Fruit fly (Drosophila melanogaster) whole organism, embryonic: ENCODE results near the gene euc.

Experiments used
- Adf1 ChIP-seq: fragments of 200-800 bp; sonication (Bioruptor generic); IDR thresholded peaks from 2 replicates; pipeline ENCODE4 v1.3.6; 2022; ENCODE audit warnings: missing biosample characterization, missing genetic modification characterization
- B-H1 ChIP-seq: fragments of 200-800 bp; sonication (Bioruptor generic); IDR thresholded peaks from 3 replicates; pipeline ENCODE4 v1.3.6; 2022; ENCODE audit warnings: missing biosample characterization, missing genetic modification characterization
- CG12155 ChIP-seq: fragments of 200-800 bp; sonication (Bioruptor generic); optimal IDR thresholded peaks from 3 replicates; lab custom pipeline; 2016; ENCODE audit warnings: missing biosample characterization, missing genetic modification characterization
- CG12391 ChIP-seq: fragments of 200-800 bp; sonication (Bioruptor generic); optimal IDR thresholded peaks from 3 replicates; lab custom pipeline; 2018; ENCODE audit warnings: missing biosample characterization, mild to moderate bottlenecking, missing genetic modification characterization, moderate library complexity
- CG15601 ChIP-seq: fragments of 200-800 bp; sonication (Bioruptor generic); optimal IDR thresholded peaks from 3 replicates; lab custom pipeline; 2019; ENCODE audit warnings: missing biosample characterization, mild to moderate bottlenecking, missing genetic modification characterization, moderate library complexity
- CG16779 ChIP-seq: fragments of 200-800 bp; sonication (Bioruptor generic); IDR thresholded peaks from 2 replicates; pipeline ENCODE4 v1.3.6; 2022; ENCODE audit warnings: missing biosample characterization, missing genetic modification characterization
- CG17385 ChIP-seq: fragments of 200-800 bp; sonication (Bioruptor generic); optimal IDR thresholded peaks from 3 replicates; lab custom pipeline; 2018; ENCODE audit warnings: missing biosample characterization, mild to moderate bottlenecking, missing genetic modification characterization
- CG17802 ChIP-seq: fragments of 200-800 bp; sonication (Bioruptor generic); optimal IDR thresholded peaks from 2 replicates; lab custom pipeline; 2018; ENCODE audit warnings: missing biosample characterization, mild to moderate bottlenecking, missing genetic modification characterization, moderate library complexity
- CG17912 ChIP-seq: fragments of 200-800 bp; sonication (Bioruptor generic); optimal IDR thresholded peaks from 2 replicates; lab custom pipeline; 2018; ENCODE audit warnings: missing biosample characterization, mild to moderate bottlenecking, missing genetic modification characterization
- CG2129 ChIP-seq: fragments of 200-800 bp; sonication (Bioruptor generic); IDR thresholded peaks from 2 replicates; pipeline ENCODE4 v1.3.6; 2022; ENCODE audit warnings: missing biosample characterization, missing genetic modification characterization; ENCODE audit not compliant: partially characterized antibody
- CG2712 ChIP-seq: fragments of 200-800 bp; optimal IDR thresholded peaks from 3 replicates; lab custom pipeline; 2019; ENCODE audit warnings: missing biosample characterization, mild to moderate bottlenecking, missing genetic modification characterization, moderate library complexity
- CG3065 ChIP-seq: fragments of 200-800 bp; sonication (Bioruptor generic); optimal IDR thresholded peaks from 2 replicates; lab custom pipeline; 2016; ENCODE audit warnings: missing biosample characterization, missing genetic modification characterization
- CG31365 ChIP-seq: fragments of 200-800 bp; sonication (Bioruptor generic); optimal IDR thresholded peaks from 2 replicates; lab custom pipeline; 2018; ENCODE audit warnings: missing biosample characterization, mild to moderate bottlenecking, missing genetic modification characterization
- CG32772 ChIP-seq: fragments of 200-800 bp; sonication (Bioruptor generic); IDR thresholded peaks from 2 replicates; pipeline ENCODE4 v1.3.6; 2022; ENCODE audit warnings: missing biosample characterization, missing genetic modification characterization
- CG33213 ChIP-seq: fragments of 200-800 bp; sonication (Bioruptor generic); optimal IDR thresholded peaks from 3 replicates; lab custom pipeline; 2016; ENCODE audit warnings: missing biosample characterization, missing genetic modification characterization
- CG3995 ChIP-seq: fragments of 200-800 bp; sonication (Bioruptor generic); optimal IDR thresholded peaks from 3 replicates; lab custom pipeline; 2016; ENCODE audit warnings: missing biosample characterization, missing genetic modification characterization
- CG4360 ChIP-seq: fragments of 200-800 bp; sonication (Bioruptor generic); IDR thresholded peaks from 2 replicates; pipeline ENCODE4 v1.3.6; 2022; ENCODE audit warnings: missing biosample characterization, missing genetic modification characterization
- CG4424 ChIP-seq: fragments of 200-800 bp; sonication (Bioruptor generic); optimal IDR thresholded peaks from 3 replicates; lab custom pipeline; 2016; ENCODE audit warnings: missing biosample characterization, missing genetic modification characterization
- CG4730 ChIP-seq: fragments of 200-800 bp; sonication (Bioruptor generic); IDR thresholded peaks from 2 replicates; pipeline ENCODE4 v1.3.6; 2022; ENCODE audit warnings: missing biosample characterization, missing genetic modification characterization
- CG5953 ChIP-seq: fragments of 200-800 bp; sonication (Bioruptor generic); IDR thresholded peaks from 2 replicates; pipeline ENCODE4 v1.3.6; 2022; ENCODE audit warnings: missing biosample characterization, missing genetic modification characterization
- CG7357 ChIP-seq: fragments of 200-800 bp; sonication (Bioruptor generic); IDR thresholded peaks from 3 replicates; pipeline ENCODE4 v1.3.6; 2022; ENCODE audit warnings: missing biosample characterization, missing genetic modification characterization
- CG9215 ChIP-seq: fragments of 200-800 bp; sonication (Bioruptor generic); IDR thresholded peaks from 2 replicates; pipeline ENCODE4 v1.3.6; 2022; ENCODE audit warnings: missing biosample characterization, missing genetic modification characterization
- Dip3 ChIP-seq: fragments of 200-800 bp; sonication (Bioruptor generic); optimal IDR thresholded peaks from 3 replicates; lab custom pipeline; 2016; ENCODE audit warnings: missing biosample characterization, missing genetic modification characterization
- Ets97D ChIP-seq: fragments of 200-800 bp; sonication (Bioruptor generic); optimal IDR thresholded peaks from 3 replicates; lab custom pipeline; 2016; ENCODE audit warnings: missing biosample characterization, missing genetic modification characterization
- Fer1 ChIP-seq: fragments of 200-800 bp; sonication (Bioruptor generic); optimal IDR thresholded peaks from 2 replicates; lab custom pipeline; 2017; ENCODE audit warnings: missing biosample characterization, mild to moderate bottlenecking, missing genetic modification characterization
- HLH3B ChIP-seq: fragments of 200-800 bp; sonication (Bioruptor generic); IDR thresholded peaks from 2 replicates; pipeline ENCODE4 v1.3.6; 2022; ENCODE audit warnings: missing biosample characterization, missing genetic modification characterization
- HLH54F ChIP-seq: fragments of 200-800 bp; sonication (Bioruptor generic); optimal IDR thresholded peaks from 3 replicates; lab custom pipeline; 2016; ENCODE audit warnings: missing biosample characterization, missing genetic modification characterization
- Lpt ChIP-seq: fragments of >200 bp; optimal IDR thresholded peaks from 2 replicates; lab custom pipeline; 2018; ENCODE audit warnings: missing biosample characterization, missing genetic modification characterization
- Mad ChIP-seq: fragments of 200-800 bp; sonication (Bioruptor generic); optimal IDR thresholded peaks from 2 replicates; lab custom pipeline; 2016; ENCODE audit warnings: missing biosample characterization, missing genetic modification characterization
- Nf-YA ChIP-seq: fragments of 200-800 bp; sonication (Bioruptor generic); IDR thresholded peaks from 2 replicates; pipeline ENCODE4 v1.3.6; 2022; ENCODE audit warnings: missing biosample characterization, missing genetic modification characterization
- Stat92E ChIP-seq, 3 experiments: fragments of >200 bp in 2 of 3; fragments of 200-800 bp in 1 of 3; sonication (Bioruptor generic) in 1 of 3; optimal IDR thresholded peaks; 2 replicates each; lab custom pipeline; 2017 to 2019; ENCODE audit warnings: missing biosample characterization in 3 of 3, missing genetic modification characterization in 3 of 3, mild to moderate bottlenecking in 1 of 3, moderate library complexity in 1 of 3
- YL-1 ChIP-seq: fragments of 200-800 bp; sonication (Bioruptor generic); optimal IDR thresholded peaks from 3 replicates; lab custom pipeline; 2017; ENCODE audit warnings: missing biosample characterization, mild to moderate bottlenecking, missing genetic modification characterization
- bowl ChIP-seq: fragments of 200-800 bp; sonication (Bioruptor generic); IDR thresholded peaks from 2 replicates; pipeline ENCODE4 v1.3.6; 2022; ENCODE audit warnings: missing biosample characterization, missing genetic modification characterization
- crc ChIP-seq: fragments of 200-800 bp; sonication (Bioruptor generic); optimal IDR thresholded peaks from 2 replicates; lab custom pipeline; 2016; ENCODE audit warnings: missing biosample characterization, missing genetic modification characterization
- croc ChIP-seq: fragments of 200-800 bp; sonication (Bioruptor generic); conservative IDR thresholded peaks from 3 replicates; pipeline ENCODE4 v1.3.6; 2022; ENCODE audit warnings: missing biosample characterization, missing genetic modification characterization
- dati ChIP-seq: fragments of 200-800 bp; sonication (Bioruptor generic); IDR thresholded peaks from 2 replicates; pipeline ENCODE4 v1.3.6; 2022; ENCODE audit warnings: missing biosample characterization, missing genetic modification characterization
- dm ChIP-seq: fragments of 200-800 bp; sonication (Bioruptor generic); optimal IDR thresholded peaks from 3 replicates; lab custom pipeline; 2016; ENCODE audit warnings: missing biosample characterization, missing genetic modification characterization
- esg ChIP-seq: fragments of 200-800 bp; sonication (Bioruptor generic); conservative IDR thresholded peaks from 2 replicates; pipeline ENCODE4 v1.3.6; 2022; ENCODE audit warnings: missing biosample characterization, missing genetic modification characterization
- ewg ChIP-seq: fragments of 200-800 bp; sonication (Bioruptor generic); optimal IDR thresholded peaks from 3 replicates; lab custom pipeline; 2017; ENCODE audit warnings: mild to moderate bottlenecking, missing biosample characterization, missing genetic modification reagents, missing genetic modification characterization
- gcm ChIP-seq: fragments of 200-800 bp; sonication (Bioruptor generic); optimal IDR thresholded peaks from 2 replicates; lab custom pipeline; 2019; ENCODE audit warnings: missing biosample characterization, mild to moderate bottlenecking, missing genetic modification characterization, moderate library complexity
- hb ChIP-seq: fragments of 200-800 bp; sonication (Bioruptor generic); IDR thresholded peaks from 3 replicates; pipeline ENCODE4 v1.3.6; 2022; ENCODE audit warnings: missing biosample characterization, missing genetic modification characterization; ENCODE audit not compliant: partially characterized antibody
- hth ChIP-seq: fragments of >200 bp; optimal IDR thresholded peaks from 2 replicates; lab custom pipeline; 2017; ENCODE audit warnings: inconsistent platforms
- lola ChIP-seq, 3 experiments: fragments of >200 bp in 2 of 3; fragments of 200-800 bp in 1 of 3; sonication (Bioruptor generic) in 1 of 3; optimal IDR thresholded peaks; 2 replicates each; lab custom pipeline; 2017 to 2019; ENCODE audit warnings: missing biosample characterization in 3 of 3, missing genetic modification characterization in 3 of 3, mild to moderate bottlenecking in 1 of 3, moderate library complexity in 1 of 3
- pan ChIP-seq, 4 experiments: fragments of >200 bp in 3 of 4; fragments of 200-800 bp in 1 of 4; sonication (Bioruptor generic) in 1 of 4; optimal IDR thresholded peaks in 3 of 4; IDR thresholded peaks in 1 of 4; 2 replicates each; pipeline versions ENCODE4 v1.3.6 to Lab custom; 2017 to 2022; ENCODE audit warnings: missing biosample characterization in 2 of 4, missing genetic modification characterization in 2 of 4, mixed read lengths in 1 of 4
- slp2 ChIP-seq: fragments of 200-800 bp; sonication (Bioruptor generic); optimal IDR thresholded peaks from 2 replicates; lab custom pipeline; 2016; ENCODE audit warnings: missing biosample characterization, missing genetic modification characterization
- tll ChIP-seq, 2 experiments: fragments of 200-800 bp in 1 of 2; fragments of >200 bp in 1 of 2; sonication (Bioruptor generic) in 1 of 2; optimal IDR thresholded peaks; 2 replicates each; lab custom pipeline; 2017 to 2019; ENCODE audit warnings: missing biosample characterization in 2 of 2, missing genetic modification characterization in 2 of 2, mild to moderate bottlenecking in 1 of 2, moderate library complexity in 1 of 2
- tx ChIP-seq: fragments of 200-800 bp; sonication (Bioruptor generic); optimal IDR thresholded peaks from 2 replicates; lab custom pipeline; 2016; ENCODE audit warnings: missing biosample characterization, missing genetic modification characterization
- unpg ChIP-seq: fragments of 200-800 bp; sonication (Bioruptor generic); optimal IDR thresholded peaks from 3 replicates; lab custom pipeline; 2018; ENCODE audit warnings: missing biosample characterization, mild to moderate bottlenecking, missing genetic modification characterization, moderate library complexity
- vnd ChIP-seq: fragments of 200-800 bp; sonication (Bioruptor generic); IDR thresholded peaks from 3 replicates; pipeline ENCODE4 v1.3.6; 2022; ENCODE audit warnings: missing biosample characterization, missing genetic modification characterization; ENCODE audit not compliant: partially characterized antibody
- zfh2 ChIP-seq: fragments of 200-800 bp; sonication (Bioruptor generic); optimal IDR thresholded peaks from 2 replicates; lab custom pipeline; 2016; ENCODE audit warnings: missing biosample characterization, missing genetic modification characterization

Gene euc

DNA sequence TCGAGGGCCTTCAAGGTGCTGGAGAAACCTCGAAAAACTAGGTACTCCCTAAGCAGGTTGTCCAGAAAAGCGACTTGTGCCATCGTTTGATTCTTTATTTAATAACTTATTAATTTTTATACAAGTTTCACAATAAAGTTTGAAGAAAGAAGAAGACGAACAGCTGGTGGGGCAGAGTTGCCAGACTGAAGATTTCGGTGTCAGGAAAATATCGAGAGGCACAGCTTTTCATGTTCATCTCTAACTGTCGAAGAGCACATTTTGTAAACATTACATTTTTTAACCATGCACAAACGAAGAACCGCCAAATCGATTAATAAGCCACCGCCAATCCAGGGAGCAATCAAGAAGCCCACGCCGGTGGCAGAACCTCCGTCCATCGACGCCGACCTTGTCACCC is 45.3 kb upstream of the euc start, which contains the start of the genes CG6005 and CG14286 (continued):
- TF ChIP-seq esg (GFP tag; lab: Robert Waterston, UW) = no peak; the same call in 1 of the 2 replicates
- TF ChIP-seq Lpt (GFP tag; lab: Kevin White, UChicago) = no peak
- peak; percentile 67 for TF ChIP-seq CG9215
- no peak for TF ChIP-seq CG33213 (GFP tag; lab: Kevin White, UChicago)
- TF ChIP-seq CG31365 (tag; lab: Kevin White, UChicago) = no peak
- peak; percentile 63 for TF ChIP-seq zfh2
- no peak for TF ChIP-seq CG7357
- peak; percentile 58 for TF ChIP-seq CG4424 (GFP tag; lab: Kevin White, UChicago)
- peak; percentile 45; the same call in 1 of the 2 replicates for TF ChIP-seq Nf-YA (GFP tag; lab: Robert Waterston, UW)
- TF ChIP-seq Adf1 (GFP tag; lab: Robert Waterston, UW) = peak; percentile 28; the same call in 1 of the 2 replicates
- TF ChIP-seq CG32772 (GFP tag; lab: Robert Waterston, UW) = peak; percentile 51
- no peak for TF ChIP-seq tll (GFP tag; optimal IDR thresholded peaks at IDR 0.05; lab: Kevin White, UChicago)
- peak; percentile 53 for TF ChIP-seq CG3995
- TF ChIP-seq hth (lab: Kevin White, UChicago) = no peak
- TF ChIP-seq CG5953 = no peak
- peak; percentile 58 for TF ChIP-seq CG12391
- no peak for TF ChIP-seq CG4360 (GFP tag; lab: Robert Waterston, UW)
- peak; percentile 80 for TF ChIP-seq YL-1 (GFP tag; lab: Kevin White, UChicago)
- TF ChIP-seq pan (optimal IDR thresholded peaks at IDR 0.05; lab: Kevin White, UChicago) = no peak
- peak in 1 of 2 experiments; percentile 75 for TF ChIP-seq pan (GFP tag; optimal IDR thresholded peaks at IDR 0.05 in 1 of 2, IDR thresholded peaks at IDR 0.05 in 1 of 2)
- TF ChIP-seq vnd (GFP tag; lab: Robert Waterston, UW) = peak; percentile 79
- TF ChIP-seq CG4730 (GFP tag; lab: Robert Waterston, UW) = peak; percentile 48; the same call in 1 of the 2 replicates
- TF ChIP-seq CG12155 (GFP tag; lab: Kevin White, UChicago) = peak; percentile 74
- no peak for TF ChIP-seq CG17802 (tag; lab: Kevin White, UChicago)
- peak; percentile 98 for TF ChIP-seq CG17385 (GFP tag; lab: Kevin White, UChicago)
- peak; percentile 79 for TF ChIP-seq CG16779 (GFP tag; lab: Robert Waterston, UW)
- peak; percentile 19 for TF ChIP-seq slp2 (GFP tag; lab: Kevin White, UChicago)
- peak; percentile 30 for TF ChIP-seq CG17912 (GFP tag; lab: Kevin White, UChicago)
- TF ChIP-seq CG2129 (GFP tag; lab: Robert Waterston, UW) = peak; percentile 42; the same call in 1 of the 2 replicates
- TF ChIP-seq Stat92E (GFP tag; optimal IDR thresholded peaks at IDR 0.05; lab: Kevin White, UChicago) = no peak
- peak; percentile 71 for TF ChIP-seq HLH54F (GFP tag; lab: Kevin White, UChicago)
- TF ChIP-seq lola (GFP tag; optimal IDR thresholded peaks at IDR 0.05; lab: Kevin White, UChicago) = peak in 1 of 3 experiments; percentile 2
- no peak for TF ChIP-seq Fer1 (GFP tag; lab: Kevin White, UChicago)
- TF ChIP-seq crc (GFP tag; lab: Kevin White, UChicago) = no peak
- TF ChIP-seq croc (GFP tag; lab: Robert Waterston, UW) = no peak; the same call in 2 of the 3 replicates
- TF ChIP-seq dm = peak; percentile 82
- no peak for TF ChIP-seq bowl (GFP tag; lab: Robert Waterston, UW)
- peak; percentile 37; the same call in 1 of the 2 replicates for TF ChIP-seq HLH3B (GFP tag; lab: Robert Waterston, UW)
- peak; percentile 22 for TF ChIP-seq CG2712 (tag; lab: Kevin White, UChicago)
- TF ChIP-seq CG15601 (tag; lab: Kevin White, UChicago) = peak; percentile 42
- no peak for TF ChIP-seq CG3065 (GFP tag; lab: Kevin White, UChicago)
- peak; percentile 24 for TF ChIP-seq unpg (GFP tag; lab: Kevin White, UChicago)
- peak; percentile 36; the same call in 1 of the 3 replicates for TF ChIP-seq B-H1 (GFP tag; lab: Robert Waterston, UW)
- TF ChIP-seq hb (GFP tag; lab: Robert Waterston, UW) = peak; percentile 52; the same call in 2 of the 3 replicates
- TF ChIP-seq tx = peak; percentile 30
- peak; percentile 69 for TF ChIP-seq Mad (GFP tag; lab: Kevin White, UChicago)
- no peak for TF ChIP-seq gcm (GFP tag; lab: Kevin White, UChicago)
- TF ChIP-seq dati (GFP tag; lab: Robert Waterston, UW) = 0 out of 2 replicates have a peak, but pooled peaks have one; percentile 50
- peak; percentile 26 for TF ChIP-seq ewg (GFP tag; lab: Kevin White, UChicago)
- peak; percentile 50 for TF ChIP-seq Ets97D (GFP tag; lab: Kevin White, UChicago)
- TF ChIP-seq Dip3 = peak; percentile 45
